Worm (Caenorhabditis elegans) whole organism, early embryonic: ENCODE results near the gene ttr-48.

ENCODE experiments used
- B0310.2 ChIP-seq: sonication (generic microtip); optimal IDR thresholded peaks from 2 replicates; lab custom pipeline; 2016; ENCODE audit warnings: mild to moderate bottlenecking, missing genetic modification characterization, missing compliant biosample characterization
- F13C5.2 ChIP-seq: sonication (generic microtip); optimal IDR thresholded peaks from 2 replicates; lab custom pipeline; 2017; ENCODE audit warnings: mild to moderate bottlenecking, missing genetic modification characterization, inconsistent platforms, missing compliant biosample characterization
- aly-1 ChIP-seq: sonication (generic microtip); optimal IDR thresholded peaks from 2 replicates; lab custom pipeline; 2016; ENCODE audit warnings: missing genetic modification characterization, missing compliant biosample characterization
- ama-1 ChIP-seq: fragments of 150-350 bp; optimal IDR thresholded peaks from 2 replicates; lab custom pipeline; 2014
- flt-1 ChIP-seq: fragments of 200-800 bp; sonication (Bioruptor generic); IDR thresholded peaks from 2 replicates; pipeline ENCODE4 v1.3.6; 2022; ENCODE audit warnings: missing genetic modification characterization, missing compliant biosample characterization
- hmg-4 ChIP-seq: fragments of 200-800 bp; sonication (Bioruptor generic); optimal IDR thresholded peaks from 2 replicates; lab custom pipeline; 2018; ENCODE audit warnings: mild to moderate bottlenecking, missing genetic modification characterization, missing compliant biosample characterization
- hnd-1 ChIP-seq: sonication (generic microtip); optimal IDR thresholded peaks from 2 replicates; lab custom pipeline; 2016; ENCODE audit warnings: missing genetic modification characterization, missing compliant biosample characterization
- pes-1 ChIP-seq: fragments of 200-800 bp; sonication (Bioruptor generic); IDR thresholded peaks from 2 replicates; pipeline ENCODE4 v1.3.6; 2022; ENCODE audit warnings: missing genetic modification reagents, missing genetic modification characterization, missing compliant biosample characterization
- sea-1 ChIP-seq: fragments of 200-800 bp; sonication (Bioruptor generic); conservative IDR thresholded peaks from 2 replicates; pipeline ENCODE4 v1.3.6; 2022; ENCODE audit warnings: missing genetic modification characterization, missing compliant biosample characterization
- tbx-11 ChIP-seq: fragments of 200-800 bp; sonication (Bioruptor generic); IDR thresholded peaks from 2 replicates; pipeline ENCODE4 v1.3.6; 2022; ENCODE audit warnings: missing genetic modification characterization, missing compliant biosample characterization
- tbx-37 ChIP-seq: fragments of 200-800 bp; sonication (Bioruptor generic); conservative IDR thresholded peaks from 2 replicates; pipeline ENCODE4 v1.3.6; 2022; ENCODE audit warnings: missing genetic modification reagents, missing genetic modification characterization, missing compliant biosample characterization

DNA sequence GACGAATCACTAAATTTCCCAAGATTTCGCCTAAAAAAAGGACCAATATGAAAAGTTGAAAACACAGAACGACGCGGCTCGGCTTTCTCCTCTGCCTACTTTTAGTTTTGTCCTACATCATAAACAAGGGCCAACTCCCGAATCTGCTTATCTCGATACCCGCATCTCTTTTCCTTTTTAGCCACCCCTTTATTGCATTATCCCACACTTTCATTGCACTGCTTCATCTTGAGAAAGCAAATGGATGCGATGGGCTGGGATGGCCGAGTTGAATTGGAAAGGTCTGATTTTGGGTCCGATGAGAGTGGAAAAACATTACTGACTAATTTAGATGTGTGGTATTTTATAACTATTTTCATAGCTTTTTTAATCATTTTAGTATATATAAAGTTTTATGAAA is 13.5 kb upstream of the ttr-48 start:
- no peak for TF ChIP-seq sea-1 (GFP tag; lab: Robert Waterston, UW)
- TF ChIP-seq pes-1 (GFP tag; lab: Robert Waterston, UW) = no peak
- no peak for TF ChIP-seq ama-1 (lab: Kevin White, UChicago)
- no peak for TF ChIP-seq hnd-1 (tag; lab: Kevin White, UChicago)
- no peak for TF ChIP-seq tbx-11 (GFP tag; lab: Robert Waterston, UW)
- TF ChIP-seq F13C5.2 = no peak
- no peak for TF ChIP-seq tbx-37 (GFP tag; lab: Robert Waterston, UW)
- TF ChIP-seq hmg-4 (GFP tag; lab: Kevin White, UChicago) = no peak
- TF ChIP-seq aly-1 (tag; lab: Kevin White, UChicago) = no peak
- no peak for TF ChIP-seq flt-1 (GFP tag; lab: Robert Waterston, UW)
- TF ChIP-seq B0310.2 (tag; lab: Kevin White, UChicago) = no peak
